Worm (Caenorhabditis elegans): ENCODE measurements around the gene B0507.4.
"Not testable (repeated sequence)": the region's sequence is repeated elsewhere in the genome, so short reads cannot be mapped to it uniquely, and the experiment has no call there.

Gene B0507.4

DNA sequence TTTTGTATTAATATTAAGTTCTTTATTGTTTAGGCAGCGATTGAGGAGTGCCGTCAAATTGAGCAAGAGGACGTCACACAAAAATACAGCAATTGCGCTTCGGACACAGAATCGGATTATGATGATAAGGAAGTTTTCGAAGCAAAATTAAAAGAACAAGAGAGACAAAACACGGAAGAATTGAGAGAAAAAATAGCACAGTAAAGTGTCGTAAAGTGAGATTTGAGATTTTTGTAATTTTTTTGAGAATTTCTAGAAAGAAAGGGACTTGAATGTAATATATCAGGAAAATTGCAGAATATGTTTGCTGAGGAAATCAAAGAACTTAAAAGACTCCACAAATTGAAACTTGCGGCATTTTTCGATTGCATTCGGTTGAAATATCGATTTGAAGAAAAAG, at the start of gene B0507.4:
Gene B0507.4 (plus strand): TSS at position 301 of the 400 bp plus-strand sequence.
- no peak for TF ChIP-seq nhr-11 (tag; optimal IDR thresholded peaks at IDR 0.05)

DNA sequence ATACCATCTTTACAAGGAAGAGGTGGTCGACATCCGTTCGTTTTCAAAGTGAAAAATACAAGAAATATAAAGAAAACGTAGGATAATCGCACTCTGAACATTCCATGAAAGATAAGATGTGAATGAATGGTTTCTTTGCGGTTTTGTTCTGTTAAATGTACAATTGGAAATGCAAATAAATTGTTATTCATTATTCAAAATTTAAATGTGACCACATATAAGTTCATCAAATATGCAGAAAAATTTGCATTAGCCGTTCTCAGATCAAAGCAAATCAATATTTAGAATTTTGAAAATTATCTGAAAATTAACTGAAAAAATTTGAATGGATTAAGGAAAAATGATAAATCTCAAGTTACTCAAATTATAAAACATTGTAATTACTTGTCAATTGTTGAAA, 42.9 kb upstream of the B0507.4 start, which contains the start of gene ZC178.2:
Gene ZC178.2 (minus strand): TSS at position 101 of the 400 bp plus-strand sequence.
- TF ChIP-seq Y55F3AM.14 (GFP tag; optimal IDR thresholded peaks at IDR 0.05) (no peak), nhr-12 (tag; optimal IDR thresholded peaks at IDR 0.05) (no peak), mbf-1 (tag; optimal IDR thresholded peaks at IDR 0.05) (no peak), R02D3.7 (tag; optimal IDR thresholded peaks at IDR 0.05) (no peak), F13H6.1 (tag; optimal IDR thresholded peaks at IDR 0.05) (no peak), ZK546.5 (tag; optimal IDR thresholded peaks at IDR 0.05) (no peak), crh-2 (tag; optimal IDR thresholded peaks at IDR 0.05) (no peak), nhr-21 (tag; optimal IDR thresholded peaks at IDR 0.05) (no peak), nhr-23 (tag; optimal IDR thresholded peaks at IDR 0.05) (no peak), C34F6.9 (tag; optimal IDR thresholded peaks at IDR 0.05) (no peak), lin-39 (tag; optimal IDR thresholded peaks at IDR 0.05) (no peak), nhr-129 (tag; optimal IDR thresholded peaks at IDR 0.05) (no peak), nhr-25 (tag; optimal IDR thresholded peaks at IDR 0.05) (no peak), elt-3 (tag; optimal IDR thresholded peaks at IDR 0.05) (no peak), alr-1 (tag; optimal IDR thresholded peaks at IDR 0.05) (no peak), lin-13 (GFP tag; optimal IDR thresholded peaks at IDR 0.05) (no peak), sem-4 (tag; optimal IDR thresholded peaks at IDR 0.05) (no peak), zag-1 (tag; optimal IDR thresholded peaks at IDR 0.05) (no peak), fos-1 (tag; optimal IDR thresholded peaks at IDR 0.05) (no peak), peb-1 (tag; optimal IDR thresholded peaks at IDR 0.05) (no peak)

DNA sequence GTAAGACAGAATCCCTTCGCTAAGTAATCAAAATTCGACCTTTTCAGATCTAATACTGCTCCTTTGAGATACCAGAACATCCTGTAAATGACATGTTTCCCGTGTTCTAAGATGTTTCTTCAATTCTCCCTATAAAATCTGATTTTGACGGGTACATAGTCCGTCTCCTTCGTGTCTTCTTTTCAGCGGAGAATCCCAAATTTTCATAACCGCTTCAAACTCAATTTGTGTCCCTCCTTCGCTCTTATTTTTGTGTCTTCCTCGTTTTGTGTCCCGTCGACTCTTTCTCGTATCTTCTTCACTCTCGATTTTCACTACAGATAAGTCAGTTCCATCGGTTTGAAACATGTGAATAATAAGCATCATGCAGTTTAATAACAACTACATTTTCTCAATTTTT, 38.6 kb upstream of the B0507.4 start, which contains the start of gene glr-5:
Gene glr-5 (plus strand): TSS at position 321 of the 400 bp plus-strand sequence.
- TF ChIP-seq peb-1 (tag; optimal IDR thresholded peaks at IDR 0.05), result no peak
- no peak for TF ChIP-seq blmp-1 (tag; optimal IDR thresholded peaks at IDR 0.05; ENCODE audit: insufficient read depth)
- TF ChIP-seq sma-9 (GFP tag; optimal IDR thresholded peaks at IDR 0.05), result peak; percentile 45
- TF ChIP-seq sma-9 (tag; optimal IDR thresholded peaks at IDR 0.05), result no peak
- no peak for TF ChIP-seq nhr-21 (tag; optimal IDR thresholded peaks at IDR 0.05)
- no peak for TF ChIP-seq R02D3.7 (tag; optimal IDR thresholded peaks at IDR 0.05)
- no peak for TF ChIP-seq gmeb-1 (tag; optimal IDR thresholded peaks at IDR 0.05)
- no peak for TF ChIP-seq nhr-25 (tag; optimal IDR thresholded peaks at IDR 0.05)
- TF ChIP-seq zag-1 (tag; optimal IDR thresholded peaks at IDR 0.05), result no peak

DNA sequence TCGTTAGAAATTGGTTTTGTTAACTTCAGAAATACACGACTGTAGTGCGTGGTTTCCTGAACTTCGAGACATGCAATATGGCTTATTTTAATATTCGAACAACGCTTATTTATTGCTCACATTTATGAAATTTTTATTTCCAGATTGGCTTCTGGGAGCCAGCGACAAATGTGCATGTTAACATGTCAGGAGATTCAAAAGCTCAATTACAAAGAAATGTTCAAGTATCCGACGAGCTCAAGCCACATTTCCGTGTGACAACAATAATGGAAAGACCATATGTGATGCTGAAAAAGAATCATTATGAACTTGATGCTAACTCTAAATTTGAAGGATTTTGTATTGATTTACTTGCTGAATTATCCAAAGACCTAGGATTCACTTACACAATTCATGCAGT, 36.4 kb upstream of the B0507.4 start:
- TF ChIP-seq peb-1 (tag; optimal IDR thresholded peaks at IDR 0.05) (no peak), snpc-4 (tag; optimal IDR thresholded peaks at IDR 0.05) (no peak), sma-3 (GFP tag; optimal IDR thresholded peaks at IDR 0.05) (no peak), lin-39 (tag; optimal IDR thresholded peaks at IDR 0.05) (no peak), nhr-77 (tag; optimal IDR thresholded peaks at IDR 0.05) (no peak), unc-39 (tag; optimal IDR thresholded peaks at IDR 0.05) (no peak), nhr-25 (tag; optimal IDR thresholded peaks at IDR 0.05) (no peak), C34F6.9 (tag; optimal IDR thresholded peaks at IDR 0.05) (no peak), ztf-1 (GFP tag; conservative IDR thresholded peaks at IDR 0.05) (no peak), elt-3 (tag; optimal IDR thresholded peaks at IDR 0.05) (no peak), ztf-4 (tag; optimal IDR thresholded peaks at IDR 0.05) (no peak), nhr-11 (tag; optimal IDR thresholded peaks at IDR 0.05) (no peak), nhr-10 (tag; optimal IDR thresholded peaks at IDR 0.05) (no peak), egl-27 (tag; optimal IDR thresholded peaks at IDR 0.05) (no peak), ceh-82 (tag; optimal IDR thresholded peaks at IDR 0.05) (no peak), ama-1 (optimal IDR thresholded peaks at IDR 0.05) (no peak)

DNA sequence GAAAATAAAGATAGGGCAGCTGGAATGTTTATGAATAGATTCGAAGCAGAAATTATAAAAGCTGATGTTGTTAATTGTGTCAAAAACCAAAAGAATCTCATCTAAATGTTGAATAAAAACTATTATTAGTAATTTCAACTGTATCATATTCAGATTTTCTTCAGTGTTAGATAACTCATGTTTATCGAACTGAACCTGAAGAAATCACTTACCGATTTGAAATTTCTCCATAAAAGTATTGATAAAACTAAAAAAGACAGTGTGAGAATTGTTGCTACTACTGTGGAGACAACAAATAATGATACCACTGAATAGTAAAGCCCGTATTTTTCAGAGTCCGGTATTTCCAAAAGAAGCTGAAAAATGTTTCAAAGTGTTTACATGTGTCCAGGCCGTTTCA, 32.6 kb upstream of the B0507.4 start, which contains the start of gene ZC196.8:
Gene ZC196.8 (minus strand): TSS at position 101 of the 400 bp plus-strand sequence.
- not testable (repeated sequence) for TF ChIP-seq nhr-237 (tag; optimal IDR thresholded peaks at IDR 0.05); dmd-4 (tag; optimal IDR thresholded peaks at IDR 0.05); ama-1 (optimal IDR thresholded peaks at IDR 0.05)

Data from whole organism, L2 larva.